Worm (Caenorhabditis elegans) whole organism, L2 larva: ENCODE data around the gene mex-6.

Experiments
- C34F6.9 ChIP-seq: fragments of 150-350 bp; optimal IDR thresholded peaks from 2 replicates; lab custom pipeline; 2014; ENCODE audit warnings: missing biosample characterization, missing genetic modification characterization
- F13H6.1 ChIP-seq: sonication (generic microtip); optimal IDR thresholded peaks from 2 replicates; lab custom pipeline; 2016; ENCODE audit warnings: missing genetic modification characterization, missing compliant biosample characterization
- R02D3.7 ChIP-seq: fragments of 150-350 bp; optimal IDR thresholded peaks from 2 replicates; lab custom pipeline; 2014; ENCODE audit warnings: missing biosample characterization, missing genetic modification characterization
- Y55F3AM.14 ChIP-seq: fragments of 200-800 bp; sonication (Bioruptor generic); optimal IDR thresholded peaks from 2 replicates; lab custom pipeline; 2018; ENCODE audit warnings: mild to moderate bottlenecking, missing genetic modification characterization, missing compliant biosample characterization
- ZK546.5 ChIP-seq: sonication (generic microtip); optimal IDR thresholded peaks from 2 replicates; lab custom pipeline; 2017; ENCODE audit warnings: missing biosample characterization, missing genetic modification characterization
- alr-1 ChIP-seq: fragments of 150-350 bp; optimal IDR thresholded peaks from 2 replicates; lab custom pipeline; 2014; ENCODE audit warnings: missing biosample characterization, missing genetic modification characterization
- blmp-1 ChIP-seq: sonication (generic microtip); optimal IDR thresholded peaks from 2 replicates; lab custom pipeline; 2017; ENCODE audit warnings: missing genetic modification characterization, mild to moderate bottlenecking, missing compliant biosample characterization, antibody characterized with exemption, moderate library complexity; ENCODE audit not compliant: insufficient read depth
- ceh-16 ChIP-seq: fragments of 150-350 bp; optimal IDR thresholded peaks from 2 replicates; lab custom pipeline; 2014; ENCODE audit warnings: missing biosample characterization, missing genetic modification characterization
- crh-2 ChIP-seq: sonication (generic microtip); optimal IDR thresholded peaks from 2 replicates; lab custom pipeline; 2017; ENCODE audit warnings: missing biosample characterization, missing genetic modification characterization
- egl-27 ChIP-seq: sonication (generic microtip); optimal IDR thresholded peaks from 3 replicates; lab custom pipeline; 2017; ENCODE audit warnings: missing biosample characterization, missing genetic modification reagents, missing genetic modification characterization
- elt-3 ChIP-seq: sonication (generic microtip); optimal IDR thresholded peaks from 2 replicates; lab custom pipeline; 2017; ENCODE audit warnings: missing biosample characterization, missing genetic modification characterization
- fos-1 ChIP-seq: fragments of 150-350 bp; optimal IDR thresholded peaks from 2 replicates; lab custom pipeline; 2014; ENCODE audit warnings: missing biosample characterization, missing genetic modification characterization
- lin-11 ChIP-seq: fragments of 150-350 bp; sonication (generic microtip); optimal IDR thresholded peaks from 2 replicates; lab custom pipeline; 2014; ENCODE audit warnings: missing biosample characterization, missing genetic modification characterization, inconsistent platforms, mixed read lengths
- lin-13 ChIP-seq: fragments of 150-350 bp; optimal IDR thresholded peaks from 2 replicates; lab custom pipeline; 2014; ENCODE audit warnings: missing biosample characterization, missing genetic modification reagents, missing genetic modification characterization
- mab-5 ChIP-seq: fragments of 150-350 bp; optimal IDR thresholded peaks from 2 replicates; lab custom pipeline; 2014; ENCODE audit warnings: missing biosample characterization, missing genetic modification characterization
- mdl-1 ChIP-seq, 2 experiments: fragments of 150-350 bp in 1 of 2; sonication (generic microtip) in 1 of 2; optimal IDR thresholded peaks; 2 replicates each; lab custom pipeline; 2017; ENCODE audit warnings: missing biosample characterization in 2 of 2, missing genetic modification characterization in 2 of 2
- nhr-12 ChIP-seq: fragments of 150-350 bp; optimal IDR thresholded peaks from 2 replicates; lab custom pipeline; 2014; ENCODE audit warnings: missing biosample characterization, missing genetic modification characterization
- nhr-129 ChIP-seq: fragments of 150-350 bp; optimal IDR thresholded peaks from 2 replicates; lab custom pipeline; 2014; ENCODE audit warnings: missing biosample characterization, missing genetic modification characterization
- nhr-21 ChIP-seq: fragments of 150-350 bp; optimal IDR thresholded peaks from 2 replicates; lab custom pipeline; 2014; ENCODE audit warnings: missing biosample characterization, missing genetic modification characterization
- nhr-23 ChIP-seq: fragments of 150-350 bp; optimal IDR thresholded peaks from 2 replicates; lab custom pipeline; 2014; ENCODE audit warnings: missing biosample characterization, missing genetic modification reagents, missing genetic modification characterization
- nhr-237 ChIP-seq: fragments of 150-350 bp; optimal IDR thresholded peaks from 2 replicates; lab custom pipeline; 2014; ENCODE audit warnings: missing biosample characterization, missing genetic modification characterization
- sem-4 ChIP-seq: fragments of 150-350 bp; optimal IDR thresholded peaks from 2 replicates; lab custom pipeline; 2014; ENCODE audit warnings: missing biosample characterization, missing genetic modification reagents, missing genetic modification characterization
- skn-1 ChIP-seq: sonication (generic microtip); optimal IDR thresholded peaks from 2 replicates; lab custom pipeline; 2017; ENCODE audit warnings: missing biosample characterization, missing genetic modification characterization
- sma-3 ChIP-seq: sonication (generic microtip); optimal IDR thresholded peaks from 2 replicates; lab custom pipeline; 2016; ENCODE audit warnings: missing genetic modification reagents, missing genetic modification characterization, missing compliant biosample characterization
- sma-9 ChIP-seq, 2 experiments: fragments of 150-350 bp in 1 of 2; sonication (generic microtip) in 1 of 2; optimal IDR thresholded peaks; 2 replicates each; lab custom pipeline; 2014 to 2016; ENCODE audit warnings: missing genetic modification characterization in 2 of 2, mild to moderate bottlenecking in 1 of 2, missing biosample characterization in 1 of 2, missing compliant biosample characterization in 1 of 2, missing genetic modification reagents in 1 of 2, moderate library complexity in 1 of 2
- unc-55 ChIP-seq: fragments of 150-350 bp; sonication (generic microtip); optimal IDR thresholded peaks from 3 replicates; lab custom pipeline; 2014; ENCODE audit warnings: missing biosample characterization, missing genetic modification reagents, missing genetic modification characterization
- zag-1 ChIP-seq: fragments of 150-350 bp; optimal IDR thresholded peaks from 2 replicates; lab custom pipeline; 2014; ENCODE audit warnings: missing biosample characterization, missing genetic modification characterization
- ztf-1 ChIP-seq: fragments of 200-800 bp; sonication (Bioruptor generic); conservative IDR thresholded peaks from 2 replicates; pipeline ENCODE4 v1.3.6; 2022; ENCODE audit warnings: missing genetic modification characterization, missing compliant biosample characterization

The mex-6 gene

DNA sequence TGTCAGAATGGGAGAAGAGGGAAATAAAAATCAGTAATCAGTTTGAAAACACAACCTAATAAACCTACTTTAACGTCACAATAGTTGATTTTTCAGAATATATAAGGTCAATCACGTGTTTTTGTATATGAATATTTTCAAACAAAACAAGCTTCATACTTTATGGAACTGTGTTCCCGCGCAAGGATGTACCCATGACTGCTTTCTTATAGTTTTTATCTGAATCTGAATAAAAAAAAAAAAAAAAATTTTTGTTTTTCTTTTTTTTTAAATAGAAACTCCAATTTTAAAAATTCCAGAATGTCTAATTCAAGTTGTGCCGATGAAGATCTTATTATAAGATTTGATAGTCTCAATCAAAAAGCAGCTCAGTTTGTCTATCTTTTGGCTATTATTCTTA is 4.5 kb downstream of the mex-6 start, which contains the start of gene sra-2:
Gene sra-2 (plus strand): TSS at position 301 of the 400 bp plus-strand sequence.
- no peak for TF ChIP-seq R02D3.7
- no peak for TF ChIP-seq ceh-16
- TF ChIP-seq zag-1 (tag; lab: Kevin White, UChicago): no peak
- no peak for TF ChIP-seq F13H6.1 (tag; lab: Kevin White, UChicago)
- TF ChIP-seq ztf-1 (GFP tag; lab: Robert Waterston, UW): no peak
- TF ChIP-seq lin-13 (GFP tag; lab: Kevin White, UChicago): no peak
- TF ChIP-seq C34F6.9 (tag; lab: Kevin White, UChicago): no peak
- TF ChIP-seq mdl-1 (tag; optimal IDR thresholded peaks at IDR 0.05; lab: Kevin White, UChicago): no peak
- no peak for TF ChIP-seq elt-3 (tag; lab: Kevin White, UChicago)
- no peak for TF ChIP-seq nhr-12 (tag; lab: Kevin White, UChicago)
- TF ChIP-seq nhr-129 (tag; lab: Kevin White, UChicago): no peak
- TF ChIP-seq Y55F3AM.14: no peak
- no peak for TF ChIP-seq egl-27
- TF ChIP-seq lin-11: no peak
- no peak for TF ChIP-seq fos-1 (tag; lab: Kevin White, UChicago)
- TF ChIP-seq nhr-237 (tag; lab: Kevin White, UChicago): no peak
- TF ChIP-seq unc-55: no peak
- TF ChIP-seq blmp-1 (tag; lab: Kevin White, UChicago): no peak
- no peak for TF ChIP-seq nhr-21 (tag; lab: Kevin White, UChicago)
- TF ChIP-seq, all 48 proteins: peak for 0

DNA sequence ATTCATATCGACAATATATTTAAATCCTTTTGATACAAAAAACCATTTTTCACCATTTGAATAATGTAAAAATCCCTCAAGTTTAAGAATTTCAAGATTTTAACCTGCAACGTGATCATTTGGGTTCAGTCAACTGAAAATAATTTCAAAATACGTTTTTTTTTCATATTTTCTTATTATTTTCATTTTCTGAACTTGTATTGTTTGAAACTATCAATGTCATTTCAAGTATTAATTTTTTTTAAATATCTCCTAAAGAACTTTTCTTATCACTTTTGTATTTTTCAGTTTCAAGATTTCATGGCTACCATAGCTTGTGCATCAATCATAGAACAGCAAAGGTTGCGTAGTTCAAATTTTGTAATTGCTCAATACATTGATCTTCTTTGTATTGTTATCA is 8.0 kb downstream of the mex-6 start, which contains the start of gene sra-9:
Gene sra-9 (plus strand): TSS at position 301 of the 400 bp plus-strand sequence.
- no peak for TF ChIP-seq sem-4
- no peak for TF ChIP-seq alr-1 (tag; lab: Kevin White, UChicago)

DNA sequence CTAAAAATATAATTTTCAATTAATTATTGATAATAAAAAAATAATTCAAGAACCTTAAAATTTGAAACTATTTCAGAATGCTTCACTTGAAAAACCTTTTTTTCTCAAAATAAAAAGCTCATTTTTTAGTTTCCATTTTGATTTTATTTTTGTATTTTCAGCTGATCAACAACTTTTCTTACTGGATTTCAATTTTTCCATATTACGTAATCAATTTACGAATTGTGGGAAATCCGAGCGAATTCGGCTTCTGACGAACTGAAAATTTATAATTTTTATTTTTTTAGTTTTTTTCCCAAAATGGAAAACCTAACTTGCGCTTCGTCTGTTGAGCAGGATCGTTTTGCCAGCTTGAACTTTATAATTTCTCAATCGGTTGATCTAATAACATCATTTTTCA is 13.5 kb downstream of the mex-6 start, which contains the start of gene sra-8:
Gene sra-8 (plus strand): TSS at position 301 of the 400 bp plus-strand sequence.
- TF ChIP-seq nhr-23 (tag; lab: Kevin White, UChicago): no peak
- TF ChIP-seq blmp-1 (tag; lab: Kevin White, UChicago): no peak
- TF ChIP-seq mab-5 (tag; lab: Kevin White, UChicago): no peak
- TF ChIP-seq sem-4: no peak
- TF ChIP-seq zag-1 (tag; lab: Kevin White, UChicago): no peak
- no peak for TF ChIP-seq Y55F3AM.14
- no peak for TF ChIP-seq skn-1 (tag; lab: Kevin White, UChicago)
- no peak for TF ChIP-seq ZK546.5

DNA sequence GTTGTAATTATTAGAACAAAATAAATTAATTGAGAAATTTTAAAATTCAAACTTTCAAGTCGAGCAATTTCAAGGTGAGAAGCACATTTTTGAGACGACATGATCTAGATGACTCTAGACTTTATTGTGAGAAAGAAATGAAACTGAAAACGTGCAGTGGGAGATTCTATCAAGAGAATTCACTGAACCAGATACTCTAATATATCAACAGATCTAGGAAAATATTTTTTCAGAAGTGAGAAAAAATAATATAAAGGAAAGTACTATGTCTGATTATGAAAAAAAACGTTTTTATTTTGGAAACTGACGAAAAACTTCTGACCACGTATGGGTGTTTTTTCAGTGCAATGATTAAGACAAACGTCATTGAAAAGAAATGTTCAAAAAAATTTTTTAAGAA is 16.7 kb downstream of the mex-6 start, which contains the start of gene sra-3:
Gene sra-3 (minus strand): TSS at position 101 of the 400 bp plus-strand sequence.
- no peak for TF ChIP-seq elt-3 (tag; lab: Kevin White, UChicago)
- TF ChIP-seq C34F6.9 (tag; lab: Kevin White, UChicago): no peak
- TF ChIP-seq nhr-23 (tag; lab: Kevin White, UChicago): no peak
- TF ChIP-seq nhr-237 (tag; lab: Kevin White, UChicago): no peak
- TF ChIP-seq, all 48 proteins: peak for 0

DNA sequence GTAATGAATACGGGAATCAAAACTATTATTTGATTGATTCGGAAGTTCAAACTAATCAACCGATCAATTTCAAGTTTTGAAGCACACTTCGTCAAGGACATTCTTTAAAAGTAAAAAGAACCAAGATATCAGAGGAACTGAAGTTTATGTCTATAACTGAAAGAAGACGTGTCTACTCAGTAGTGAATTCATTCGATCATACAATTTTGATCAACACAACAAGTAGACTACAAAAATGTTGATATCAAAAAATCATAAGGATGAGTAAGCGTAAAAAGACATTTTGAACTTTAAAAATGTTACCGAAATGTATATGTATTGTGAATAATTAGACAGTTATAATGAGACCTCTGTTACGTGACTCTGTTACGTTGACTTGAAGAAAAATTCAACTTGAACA is 18.8 kb downstream of the mex-6 start, which contains the start of gene sra-4:
Gene sra-4 (minus strand): TSS at position 101 of the 400 bp plus-strand sequence.
- no peak for TF ChIP-seq crh-2 (tag; lab: Kevin White, UChicago)
- no peak for TF ChIP-seq nhr-237 (tag; lab: Kevin White, UChicago)
- no peak for TF ChIP-seq lin-13 (GFP tag; lab: Kevin White, UChicago)

DNA sequence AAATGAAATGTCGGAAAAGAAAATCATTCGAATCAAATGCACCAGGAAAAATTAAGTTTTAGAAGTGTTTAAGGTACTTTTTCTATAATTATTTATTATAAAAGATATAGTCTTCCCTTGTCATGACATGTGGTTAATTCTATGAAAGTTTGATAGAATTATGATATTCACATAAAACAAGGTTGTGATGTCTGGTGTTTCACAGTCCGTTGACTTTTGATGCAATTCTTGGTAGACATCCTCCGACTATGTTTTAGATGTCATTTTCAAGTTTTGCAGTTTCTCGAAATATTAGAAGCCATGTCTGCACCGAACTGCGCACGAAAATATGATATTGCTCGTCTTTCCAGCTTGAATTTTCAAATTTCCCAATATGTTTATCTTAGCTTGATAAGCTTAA is 20.4 kb downstream of the mex-6 start, which contains the start of gene sra-7:
Gene sra-7 (plus strand): TSS at position 301 of the 400 bp plus-strand sequence.
- TF ChIP-seq sma-3 (no peak), blmp-1 (tag; lab: Kevin White, UChicago) (no peak), sma-9 (GFP tag; optimal IDR thresholded peaks at IDR 0.05; lab: Kevin White, UChicago) (no peak), sma-9 (tag; optimal IDR thresholded peaks at IDR 0.05; lab: Kevin White, UChicago) (no peak)
- TF ChIP-seq, all 48 proteins: peak for 0

DNA sequence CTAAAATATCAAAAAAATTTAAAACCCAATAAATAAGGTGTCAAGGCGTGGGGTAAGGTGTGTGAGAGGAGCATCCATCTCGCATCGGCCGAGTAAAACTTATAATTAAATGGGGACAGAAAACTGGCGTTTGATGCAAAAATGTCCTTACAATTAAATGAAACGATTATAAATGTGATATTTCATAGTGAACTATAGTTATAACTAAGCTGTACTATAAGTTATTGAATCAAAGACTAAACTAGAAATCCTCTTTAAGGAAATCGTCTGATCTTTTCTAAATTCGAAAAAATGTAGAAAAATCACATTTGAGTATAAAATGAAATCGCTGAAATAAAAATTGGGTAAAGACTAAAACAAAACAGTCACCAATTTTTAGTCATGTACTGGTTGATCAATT is 26.7 kb downstream of the mex-6 start, which contains the start of gene sra-6:
Gene sra-6 (minus strand): TSS at position 101 of the 400 bp plus-strand sequence.
- no peak for TF ChIP-seq lin-11
- TF ChIP-seq sma-9 (GFP tag; optimal IDR thresholded peaks at IDR 0.05; lab: Kevin White, UChicago): no peak
- no peak for TF ChIP-seq sma-9 (tag; optimal IDR thresholded peaks at IDR 0.05; lab: Kevin White, UChicago)
